Worm (Caenorhabditis elegans): ENCODE results near the gene T23B5.3.

DNA sequence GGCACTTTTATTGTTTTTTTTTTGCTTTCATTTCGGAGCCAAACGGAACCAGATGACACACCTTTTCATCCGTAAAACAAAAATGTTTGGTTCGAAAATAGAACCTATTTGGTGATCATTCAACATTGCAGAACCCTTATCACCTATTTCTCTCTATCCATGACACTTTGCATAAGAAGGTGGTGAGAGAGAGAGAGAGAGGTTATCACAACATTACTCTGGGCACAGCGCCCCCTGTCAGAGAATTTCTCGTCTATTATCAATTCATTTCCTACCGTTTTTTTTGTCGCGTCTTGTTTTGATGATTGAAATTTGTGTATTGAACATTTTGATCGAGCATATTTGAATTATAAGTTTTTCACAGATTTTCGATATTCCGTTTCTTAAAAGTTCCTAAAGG lies 11.7 kb downstream of the T23B5.3 start:
- no peak for TF ChIP-seq ama-1 (optimal IDR thresholded peaks at IDR 0.05)
- no peak for TF ChIP-seq flt-1 (GFP tag; IDR thresholded peaks at IDR 0.05)
- TF ChIP-seq hnd-1 (tag; optimal IDR thresholded peaks at IDR 0.05), result no peak
- TF ChIP-seq tbx-11 (GFP tag; IDR thresholded peaks at IDR 0.05), result no peak
- TF ChIP-seq ets-7 (tag; optimal IDR thresholded peaks at IDR 0.05), result no peak
- no peak for TF ChIP-seq tra-4 (tag; optimal IDR thresholded peaks at IDR 0.05)
- TF ChIP-seq ceh-13 (GFP tag; optimal IDR thresholded peaks at IDR 0.05), result no peak
- TF ChIP-seq tbx-37 (GFP tag; conservative IDR thresholded peaks at IDR 0.05), result no peak
- TF ChIP-seq pes-1 (GFP tag; IDR thresholded peaks at IDR 0.05), result no peak
- no peak for TF ChIP-seq hmg-4 (GFP tag; optimal IDR thresholded peaks at IDR 0.05)
